Worm (Caenorhabditis elegans) whole organism, L1 larva: ENCODE data around the gene srh-74.

Experiments
- mdl-1 ChIP-seq, 2 experiments: fragments of 150-350 bp; optimal IDR thresholded peaks; 2 replicates each; lab custom pipeline; 2014 to 2017; ENCODE audit warnings: missing biosample characterization in 2 of 2, missing genetic modification characterization in 2 of 2, inconsistent platforms in 1 of 2
- pqm-1 ChIP-seq: sonication (generic microtip); optimal IDR thresholded peaks from 3 replicates; lab custom pipeline; 2017; ENCODE audit warnings: missing biosample characterization, missing genetic modification characterization

ce11 chrV:11076028-11076402, 27.4 kb upstream of the srh-74 start:
- TF ChIP-seq pqm-1 (tag; lab: Kevin White, UChicago): no peak
- TF ChIP-seq mdl-1 (tag; optimal IDR thresholded peaks at IDR 0.05; lab: Kevin White, UChicago): no peak
